Fruit fly (Drosophila melanogaster): Measurements from ENCODE around the gene Rab3-GAP.

Rab3-GAP gene

dm6 chr2L:12044613-12045350 lies 18.2 kb downstream of the Rab3-GAP start, which contains the start of gene CG6785:
Gene CG6785 (minus strand): TSS chr2L:12045200.
- peak; percentile 88 for TF ChIP-seq CG17801 (GFP tag; optimal IDR thresholded peaks at IDR 0.05; ENCODE audit: partially characterized antibody)

dm6 chr2L:12040510-12040909 lies 22.5 kb downstream of the Rab3-GAP start, which contains the start of gene CG6766:
Gene CG6766 (minus strand): TSS chr2L:12040689.
- peak; percentile 32 for TF ChIP-seq CG17801 (GFP tag; optimal IDR thresholded peaks at IDR 0.05; ENCODE audit: partially characterized antibody)

DNA sequence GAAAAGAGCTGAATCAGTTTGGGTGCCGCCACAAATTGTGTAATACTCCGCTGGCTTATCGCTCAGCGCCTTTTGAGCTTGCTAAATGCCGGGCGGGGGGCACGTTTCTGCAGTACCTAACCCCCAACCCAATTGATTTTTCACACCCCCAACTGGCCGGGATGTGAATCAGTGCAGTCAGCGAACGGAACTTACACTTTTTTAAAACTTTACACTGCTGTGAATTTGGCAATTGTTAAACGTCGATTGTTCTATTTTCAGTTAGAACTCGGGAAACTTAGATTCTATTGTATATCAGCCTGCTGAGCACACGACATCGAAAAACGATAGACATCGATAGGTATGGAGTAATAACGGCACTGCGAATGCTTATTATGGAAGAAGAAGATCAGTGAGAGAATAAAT lies 24.8 kb downstream of the Rab3-GAP start, which contains the start of gene Tom70:
Gene Tom70, minus strand, starts transcription at position 335 of the 405 bp plus-strand sequence.
- peak; percentile 30 for TF ChIP-seq CG17801 (GFP tag; optimal IDR thresholded peaks at IDR 0.05; ENCODE audit: partially characterized antibody)

DNA sequence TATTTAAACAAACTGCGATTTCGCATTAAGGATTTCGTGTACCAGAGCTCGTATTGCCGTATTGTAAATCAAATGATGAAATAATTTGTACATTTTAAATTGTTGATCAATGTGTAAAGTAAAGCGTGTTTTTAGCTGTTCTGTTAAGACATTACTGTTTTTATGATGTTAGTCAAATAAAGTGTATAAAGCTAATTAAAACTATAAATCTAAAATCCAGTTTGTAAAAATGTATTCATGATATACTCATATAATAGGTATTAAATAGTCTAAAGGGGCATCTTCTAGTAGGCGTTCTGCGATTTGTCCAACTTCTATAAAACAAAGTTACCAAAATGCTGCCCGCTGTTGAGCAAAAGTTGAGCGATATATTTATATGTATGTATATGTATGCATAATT lies 29.1 kb downstream of the Rab3-GAP start, which contains the start of gene CG18788:
Gene CG18788, plus strand, starts transcription at position 301 of the 400 bp plus-strand sequence.
- TF ChIP-seq CG17801 (GFP tag; optimal IDR thresholded peaks at IDR 0.05; ENCODE audit: partially characterized antibody) = no peak

- no peak for TF ChIP-seq CG17801 (GFP tag; optimal IDR thresholded peaks at IDR 0.05; ENCODE audit: partially characterized antibody)
These were observed 32.3 kb downstream of the Rab3-GAP start for dm6 chr2L:12030552-12031131.

DNA sequence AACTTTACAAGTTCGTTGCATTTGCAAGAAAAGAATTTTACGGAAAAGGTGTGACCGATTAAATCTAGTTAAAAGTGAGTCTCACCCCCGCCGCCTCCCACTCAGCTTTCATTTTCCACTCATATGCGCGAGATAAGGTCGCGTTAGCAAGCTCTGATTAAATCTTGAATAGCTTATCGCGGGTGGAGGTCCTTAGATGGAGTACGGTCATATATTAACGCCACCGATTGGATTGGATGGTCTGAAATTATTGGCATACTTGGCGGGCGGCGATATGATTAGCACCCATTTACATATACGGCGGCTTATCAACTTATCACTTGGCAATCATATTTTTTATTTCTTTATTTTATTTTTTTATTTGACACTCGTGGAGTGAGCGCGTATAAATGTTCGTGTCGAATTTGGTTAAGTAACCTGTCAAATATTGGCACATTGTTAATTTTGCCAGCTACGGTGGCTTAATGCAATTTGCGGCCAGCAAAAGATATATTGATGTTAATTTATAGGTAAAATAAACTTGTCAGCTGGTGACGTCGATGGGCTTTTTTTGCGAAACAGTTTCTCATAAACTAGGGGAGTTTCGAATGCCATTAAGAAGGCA lies 33.3 kb downstream of the Rab3-GAP start:
- TF ChIP-seq CG17801 (GFP tag; optimal IDR thresholded peaks at IDR 0.05; ENCODE audit: partially characterized antibody) = no peak

DNA sequence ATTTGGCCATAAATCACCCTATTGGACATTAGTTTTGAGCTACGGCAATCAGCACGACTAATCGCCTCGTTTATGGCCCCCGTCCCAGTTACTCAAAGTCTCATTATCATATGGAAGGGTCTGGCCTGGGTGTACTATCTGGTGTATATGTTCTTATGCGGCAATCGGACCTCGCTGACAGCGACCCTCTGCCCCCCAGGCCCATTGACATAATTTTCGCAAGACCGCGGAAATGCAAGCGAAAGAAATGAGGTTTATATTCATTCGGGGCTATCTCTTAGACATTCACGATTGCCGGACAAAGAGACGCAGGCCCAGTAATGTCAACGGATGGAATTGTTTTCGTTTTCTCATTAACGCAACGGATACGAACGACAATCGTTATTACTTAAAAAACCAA lies 34.2 kb downstream of the Rab3-GAP start:
- TF ChIP-seq CG17801 (GFP tag; optimal IDR thresholded peaks at IDR 0.05; ENCODE audit: partially characterized antibody) = no peak

DNA sequence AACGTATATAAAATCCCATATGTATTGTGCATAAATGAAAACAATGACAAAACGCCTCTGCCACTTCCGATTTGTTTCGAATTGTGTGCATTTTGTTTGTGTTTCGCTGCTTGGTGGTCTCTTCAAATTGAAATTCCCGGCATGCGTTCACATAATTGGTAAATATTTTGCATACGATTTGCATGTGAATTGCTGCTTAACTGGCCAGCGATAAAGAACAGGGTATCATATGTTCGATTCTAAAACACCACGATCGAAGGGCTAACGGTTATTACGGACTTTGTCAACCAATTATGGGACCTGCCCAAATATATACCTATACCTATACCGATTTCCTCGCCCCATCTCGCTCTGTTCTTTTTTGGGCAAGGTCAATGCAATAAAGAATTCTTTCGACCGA lies 34.9 kb downstream of the Rab3-GAP start:
- TF ChIP-seq CG17801 (GFP tag; optimal IDR thresholded peaks at IDR 0.05; ENCODE audit: partially characterized antibody) = no peak

DNA sequence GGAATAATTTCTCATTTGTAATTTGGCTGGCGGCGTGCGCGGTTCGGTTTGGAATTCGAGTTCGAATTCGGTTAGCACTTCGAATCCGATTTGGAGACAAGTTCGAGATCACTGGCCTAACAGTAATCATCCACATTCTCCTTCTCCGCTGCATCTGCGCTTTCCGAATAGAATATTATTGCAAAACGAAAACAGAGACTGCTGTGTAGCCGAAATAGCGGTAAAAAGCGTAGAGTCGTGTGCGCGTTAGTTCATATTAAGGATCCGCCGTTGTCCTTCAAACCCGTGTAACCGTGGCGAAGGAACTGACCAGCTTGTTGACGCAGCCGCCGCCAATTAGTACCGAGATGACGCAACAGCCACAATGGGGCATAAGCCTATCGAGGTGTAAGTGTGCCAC lies 35.5 kb downstream of the Rab3-GAP start, which contains the start of gene dmGlut:
Gene dmGlut, plus strand, starts transcription at position 4 of the 400 bp plus-strand sequence.
- TF ChIP-seq CG17801 (GFP tag; optimal IDR thresholded peaks at IDR 0.05; ENCODE audit: partially characterized antibody) = no peak

- TF ChIP-seq CG17801 (GFP tag; optimal IDR thresholded peaks at IDR 0.05; ENCODE audit: partially characterized antibody) = peak; percentile 39
These were observed 36.2 kb downstream of the Rab3-GAP start for dm6 chr2L:12026458-12027431.

DNA sequence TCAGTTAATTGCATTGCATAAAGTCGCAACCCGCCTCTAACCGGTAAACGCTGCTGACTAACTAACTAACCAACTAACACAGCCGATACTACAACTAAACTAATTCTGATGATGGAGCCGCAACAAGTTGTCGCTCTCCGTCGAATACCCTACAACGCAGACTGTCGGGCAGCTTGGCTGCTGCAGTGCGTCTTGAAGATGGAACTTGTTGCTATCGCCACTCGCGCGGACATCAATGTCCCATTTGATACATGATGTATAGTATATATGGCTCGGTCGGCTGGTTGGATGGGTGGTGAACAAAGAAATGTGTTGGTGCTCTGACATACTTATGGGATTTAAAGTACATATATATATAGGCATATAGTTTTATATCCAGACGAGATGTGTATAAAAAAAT lies 37.5 kb downstream of the Rab3-GAP start:
- no peak for TF ChIP-seq CG17801 (GFP tag; optimal IDR thresholded peaks at IDR 0.05; ENCODE audit: partially characterized antibody)

dm6 chr2L:12024104-12024503 lies 38.9 kb downstream of the Rab3-GAP start:
- no peak for TF ChIP-seq CG17801 (GFP tag; optimal IDR thresholded peaks at IDR 0.05; ENCODE audit: partially characterized antibody)

DNA sequence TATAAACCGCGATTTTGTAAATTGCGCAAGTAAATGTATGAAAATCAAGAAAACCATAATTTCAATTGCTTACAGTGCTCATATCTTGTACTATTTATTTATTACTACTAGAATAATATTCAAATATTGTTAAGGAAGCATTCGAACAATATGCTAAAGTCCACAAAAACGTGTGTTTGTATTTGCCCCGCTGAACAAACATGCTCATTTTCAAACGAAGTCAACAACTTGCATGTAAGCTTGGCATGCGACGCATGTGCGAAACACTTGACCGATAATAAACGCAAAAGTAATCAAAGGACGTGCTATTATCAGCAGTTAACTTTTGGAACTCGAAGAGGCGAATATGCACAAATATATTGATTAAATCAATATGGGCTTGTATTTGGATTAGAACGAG lies 41.8 kb downstream of the Rab3-GAP start:
- no peak for TF ChIP-seq CG17801 (GFP tag; optimal IDR thresholded peaks at IDR 0.05; ENCODE audit: partially characterized antibody)

dm6 chr2L:12020735-12021134 lies 42.2 kb downstream of the Rab3-GAP start, which contains the start of gene Wdr81:
Gene Wdr81 (minus strand): TSS chr2L:12020960.
- TF ChIP-seq CG17801 (GFP tag; optimal IDR thresholded peaks at IDR 0.05; ENCODE audit: partially characterized antibody) = no peak
